Fruit fly (Drosophila melanogaster) whole organism, larva: ENCODE data around the gene Hml.
A peak's percentile ranks its signal among the peaks of the same experiment; 100 is the strongest.

Source experiments
- noc ChIP-seq: fragments of 200-800 bp; sonication (Bioruptor generic); optimal IDR thresholded peaks from 3 replicates; lab custom pipeline; 2019; ENCODE audit warnings: missing biosample characterization, mild to moderate bottlenecking, missing genetic modification characterization, moderate library complexity

Hml gene

dm6 chr3L:13878729-13879128 lies 32.9 kb downstream of the Hml start, which contains the start of gene CG13737:
Gene CG13737 (plus strand): TSS chr3L:13878994.
- TF ChIP-seq noc (tag; lab: Kevin White, UChicago), result no peak

dm6 chr3L:13881555-13881954 lies 35.7 kb downstream of the Hml start:
- no peak for TF ChIP-seq noc (tag; lab: Kevin White, UChicago)

- no peak for TF ChIP-seq noc (tag; lab: Kevin White, UChicago)
Observed at dm6 chr3L:13882532-13882931, 36.7 kb downstream of the Hml start.

dm6 chr3L:13884460-13885056 lies 38.7 kb downstream of the Hml start:
- no peak for TF ChIP-seq noc (tag; lab: Kevin White, UChicago)

- no peak for TF ChIP-seq noc (tag; lab: Kevin White, UChicago)
Observed at dm6 chr3L:13887092-13887491, 41.2 kb downstream of the Hml start.

dm6 chr3L:13900635-13901034 lies 54.8 kb downstream of the Hml start:
- no peak for TF ChIP-seq noc (tag; lab: Kevin White, UChicago)

dm6 chr3L:13903186-13904020 lies 57.5 kb downstream of the Hml start, which contains the start of gene dysc:
Gene dysc (minus strand): TSS chr3L:13903236.
- no peak for TF ChIP-seq noc (tag; lab: Kevin White, UChicago)

- no peak for TF ChIP-seq noc (tag; lab: Kevin White, UChicago)
Observed at dm6 chr3L:13904021-13904325, 58.1 kb downstream of the Hml start.

dm6 chr3L:13904426-13904825 lies 58.6 kb downstream of the Hml start:
- no peak for TF ChIP-seq noc (tag; lab: Kevin White, UChicago)

dm6 chr3L:13905515-13905914 lies 59.7 kb downstream of the Hml start:
- TF ChIP-seq noc (tag; lab: Kevin White, UChicago), result peak; percentile 49
